Worm (Caenorhabditis elegans) whole organism, L1 larva: ENCODE results near the gene ccch-1.

ENCODE experiments used
- C16A3.4 ChIP-seq: fragments of 150-350 bp; optimal IDR thresholded peaks from 2 replicates; lab custom pipeline; 2014; ENCODE audit warnings: missing biosample characterization, missing genetic modification characterization
- aha-1 ChIP-seq: fragments of 150-350 bp; optimal IDR thresholded peaks from 2 replicates; lab custom pipeline; 2014; ENCODE audit warnings: missing biosample characterization, missing genetic modification characterization
- alr-1 ChIP-seq: fragments of 200-800 bp; sonication (Bioruptor generic); optimal IDR thresholded peaks from 2 replicates; lab custom pipeline; 2018; ENCODE audit warnings: borderline replicate concordance, mild to moderate bottlenecking, missing genetic modification characterization, missing compliant biosample characterization
- ama-1 ChIP-seq: fragments of 150-350 bp; optimal IDR thresholded peaks from 2 replicates; lab custom pipeline; 2014
- blmp-1 ChIP-seq: fragments of 150-350 bp; optimal IDR thresholded peaks from 2 replicates; lab custom pipeline; 2014; ENCODE audit warnings: missing biosample characterization, missing genetic modification characterization
- ceh-63 ChIP-seq: fragments of 200-800 bp; sonication (Bioruptor generic); optimal IDR thresholded peaks from 2 replicates; lab custom pipeline; 2018; ENCODE audit warnings: mild to moderate bottlenecking, missing genetic modification characterization, missing compliant biosample characterization
- ceh-82 ChIP-seq, 3 experiments: fragments of 150-350 bp in 1 of 3; sonication (generic microtip) in 2 of 3; optimal IDR thresholded peaks; 2 replicates each; lab custom pipeline; 2014 to 2017; ENCODE audit warnings: missing biosample characterization in 3 of 3, missing genetic modification characterization in 3 of 3
- ces-1 ChIP-seq: fragments of 150-350 bp; optimal IDR thresholded peaks from 2 replicates; lab custom pipeline; 2014; ENCODE audit warnings: missing biosample characterization, missing genetic modification reagents, missing genetic modification characterization
- dpl-1 ChIP-seq, 3 experiments: fragments of 150-350 bp in 2 of 3; sonication (generic microtip) in 1 of 3; optimal IDR thresholded peaks; 2 replicates each; lab custom pipeline; 2014 to 2017; ENCODE audit warnings: missing biosample characterization in 3 of 3, missing genetic modification characterization in 3 of 3, missing genetic modification reagents in 3 of 3
- efl-1 ChIP-seq, 4 experiments: fragments of 150-350 bp; optimal IDR thresholded peaks in 3 of 4; peaks in 1 of 4; 1 replicate in 1 of 4; 2 replicates in 3 of 4; lab custom pipeline; 2014; ENCODE audit warnings: missing biosample characterization in 2 of 4, missing genetic modification characterization in 2 of 4, missing genetic modification reagents in 2 of 4
- efl-3 ChIP-seq: fragments of 200-800 bp; sonication (Bioruptor generic); optimal IDR thresholded peaks from 2 replicates; lab custom pipeline; 2018; ENCODE audit warnings: mild to moderate bottlenecking, missing genetic modification characterization, missing compliant biosample characterization
- egl-27 ChIP-seq, 2 experiments: fragments of 150-350 bp in 1 of 2; sonication (generic microtip); optimal IDR thresholded peaks; 3 replicates each; lab custom pipeline; 2017 to 2018; ENCODE audit warnings: missing biosample characterization in 2 of 2, missing genetic modification characterization in 2 of 2, missing genetic modification reagents in 2 of 2
- elt-3 ChIP-seq, 6 experiments: fragments of 150-350 bp in 1 of 6; sonication (generic microtip); optimal IDR thresholded peaks; 2 replicates each; lab custom pipeline; 2017 to 2018; ENCODE audit warnings: missing biosample characterization in 6 of 6, missing genetic modification characterization in 6 of 6, inconsistent platforms in 1 of 6
- fkh-8 ChIP-seq: sonication (generic microtip); optimal IDR thresholded peaks from 2 replicates; lab custom pipeline; 2016; ENCODE audit warnings: mild to moderate bottlenecking, missing genetic modification characterization, missing compliant biosample characterization
- fos-1 ChIP-seq: fragments of 150-350 bp; optimal IDR thresholded peaks from 2 replicates; lab custom pipeline; 2014; ENCODE audit warnings: missing biosample characterization, missing genetic modification characterization
- grh-1 ChIP-seq: fragments of 200-800 bp; sonication (Bioruptor generic); IDR thresholded peaks from 2 replicates; pipeline ENCODE4 v1.3.6; 2022; ENCODE audit warnings: missing genetic modification reagents, missing genetic modification characterization, missing compliant biosample characterization
- hpl-2 ChIP-seq: fragments of 150-350 bp; optimal IDR thresholded peaks from 2 replicates; lab custom pipeline; 2014; ENCODE audit warnings: missing biosample characterization, missing genetic modification reagents, missing genetic modification characterization
- jun-1 ChIP-seq: fragments of 150-350 bp; optimal IDR thresholded peaks from 2 replicates; lab custom pipeline; 2014; ENCODE audit warnings: missing biosample characterization, missing genetic modification reagents, missing genetic modification characterization
- lin-14 ChIP-seq: fragments of 200-800 bp; sonication (Bioruptor generic); optimal IDR thresholded peaks from 2 replicates; lab custom pipeline; 2018; ENCODE audit warnings: mild to moderate bottlenecking, missing genetic modification characterization, moderate library complexity, missing compliant biosample characterization
- lin-15B ChIP-seq: fragments of 150-350 bp; sonication (generic microtip); optimal IDR thresholded peaks from 3 replicates; lab custom pipeline; 2014; ENCODE audit warnings: missing biosample characterization, missing genetic modification characterization
- lir-3 ChIP-seq: sonication (generic microtip); optimal IDR thresholded peaks from 2 replicates; lab custom pipeline; 2016; ENCODE audit warnings: mild to moderate bottlenecking, missing genetic modification characterization, moderate library complexity, missing compliant biosample characterization; ENCODE audit not compliant: poor library complexity
- mab-9 ChIP-seq: fragments of 200-800 bp; sonication (Bioruptor generic); IDR thresholded peaks from 2 replicates; pipeline ENCODE4 v1.3.6; 2022; ENCODE audit warnings: missing genetic modification reagents, missing genetic modification characterization, missing compliant biosample characterization
- mdl-1 ChIP-seq, 2 experiments: fragments of 150-350 bp; optimal IDR thresholded peaks; 2 replicates each; lab custom pipeline; 2014 to 2017; ENCODE audit warnings: missing biosample characterization in 2 of 2, missing genetic modification characterization in 2 of 2, inconsistent platforms in 1 of 2
- nhr-20 ChIP-seq: sonication (generic microtip); optimal IDR thresholded peaks from 2 replicates; lab custom pipeline; 2016; ENCODE audit warnings: mild to moderate bottlenecking, missing genetic modification characterization, missing compliant biosample characterization
- nhr-47 ChIP-seq: sonication (generic microtip); optimal IDR thresholded peaks from 2 replicates; lab custom pipeline; 2016; ENCODE audit warnings: mild to moderate bottlenecking, missing genetic modification characterization, moderate library complexity, missing compliant biosample characterization
- nhr-71 ChIP-seq: sonication (generic microtip); optimal IDR thresholded peaks from 2 replicates; lab custom pipeline; 2016; ENCODE audit warnings: mild to moderate bottlenecking, missing genetic modification characterization, moderate library complexity, missing compliant biosample characterization
- nhr-76 ChIP-seq: sonication (generic microtip); optimal IDR thresholded peaks from 2 replicates; lab custom pipeline; 2017; ENCODE audit warnings: missing biosample characterization, missing genetic modification characterization
- nhr-85 ChIP-seq: sonication (generic microtip); peaks from one replicate; lab custom pipeline; 2016; ENCODE audit warnings: missing genetic modification characterization, inconsistent platforms, missing compliant biosample characterization
- nhr-90 ChIP-seq: sonication (generic microtip); optimal IDR thresholded peaks from 2 replicates; lab custom pipeline; 2016; ENCODE audit warnings: mild to moderate bottlenecking, missing genetic modification characterization, missing compliant biosample characterization; ENCODE audit not compliant: poor library complexity
- swsn-7 ChIP-seq: sonication (generic microtip); optimal IDR thresholded peaks from 2 replicates; lab custom pipeline; 2016; ENCODE audit warnings: missing genetic modification characterization, missing compliant biosample characterization
- tlp-1 ChIP-seq: fragments of 150-350 bp; optimal IDR thresholded peaks from 2 replicates; lab custom pipeline; 2014; ENCODE audit warnings: missing biosample characterization, missing genetic modification characterization
- unc-62 ChIP-seq: fragments of 150-350 bp; optimal IDR thresholded peaks from 2 replicates; lab custom pipeline; 2014; ENCODE audit warnings: missing biosample characterization, missing genetic modification reagents, missing genetic modification characterization
- unc-86 ChIP-seq: sonication (generic microtip); optimal IDR thresholded peaks from 2 replicates; lab custom pipeline; 2016; ENCODE audit warnings: missing genetic modification characterization, missing compliant biosample characterization
- unc-98 ChIP-seq: fragments of 200-800 bp; sonication (Bioruptor generic); IDR thresholded peaks from 2 replicates; pipeline ENCODE4 v1.3.6; 2022; ENCODE audit warnings: missing genetic modification characterization, missing compliant biosample characterization
- vab-15 ChIP-seq: sonication (generic microtip); optimal IDR thresholded peaks from 2 replicates; lab custom pipeline; 2017; ENCODE audit warnings: missing genotype, mild to moderate bottlenecking, missing genetic modification characterization, missing compliant biosample characterization
- zip-4 ChIP-seq: fragments of 200-800 bp; sonication (Bioruptor generic); optimal IDR thresholded peaks from 2 replicates; lab custom pipeline; 2018; ENCODE audit warnings: mild to moderate bottlenecking, missing genetic modification characterization, moderate library complexity, missing compliant biosample characterization

The ccch-1 gene

DNA sequence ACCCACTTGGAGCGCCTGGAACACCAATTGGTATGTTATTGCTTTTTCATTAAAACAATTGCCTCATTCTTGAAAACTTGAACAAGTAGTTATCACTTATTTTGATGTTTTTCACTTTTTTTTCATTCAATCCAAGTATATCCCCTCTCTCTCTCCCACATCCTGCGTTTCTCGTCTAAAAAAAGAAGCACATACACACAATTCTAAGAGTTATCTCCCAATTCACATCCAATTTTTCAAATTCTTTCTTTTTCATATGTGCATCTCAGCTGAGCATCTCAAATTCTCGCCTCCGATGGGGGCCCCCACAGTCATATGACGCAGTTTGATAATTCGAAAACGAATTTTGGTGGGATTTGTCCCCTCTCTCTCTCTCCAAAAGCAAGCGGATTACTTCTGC is 9.0 kb downstream of the ccch-1 start:
- no peak for TF ChIP-seq unc-86
- no peak for TF ChIP-seq mab-9 (GFP tag; lab: Robert Waterston, UW)
- no peak for TF ChIP-seq egl-27 (tag; optimal IDR thresholded peaks at IDR 0.05; lab: Kevin White, UChicago)
- no peak for TF ChIP-seq efl-1 (optimal IDR thresholded peaks at IDR 0.05; lab: Kevin White, UChicago)
- peak in 1 of 2 experiments; percentile 83 for TF ChIP-seq efl-1 (GFP tag; optimal IDR thresholded peaks at IDR 0.05 in 1 of 2; lab: Kevin White, UChicago)
- TF ChIP-seq nhr-85 (tag; lab: Kevin White, UChicago), result peak; percentile 46
- TF ChIP-seq lin-14 (GFP tag; lab: Kevin White, UChicago), result peak; percentile 62
- no peak for TF ChIP-seq tlp-1 (tag; lab: Kevin White, UChicago)
- TF ChIP-seq nhr-47 (tag; lab: Kevin White, UChicago), result no peak
- no peak for TF ChIP-seq unc-62 (GFP tag; lab: Kevin White, UChicago)
- TF ChIP-seq ces-1, result no peak
- TF ChIP-seq lin-15B (tag; lab: Kevin White, UChicago), result no peak

DNA sequence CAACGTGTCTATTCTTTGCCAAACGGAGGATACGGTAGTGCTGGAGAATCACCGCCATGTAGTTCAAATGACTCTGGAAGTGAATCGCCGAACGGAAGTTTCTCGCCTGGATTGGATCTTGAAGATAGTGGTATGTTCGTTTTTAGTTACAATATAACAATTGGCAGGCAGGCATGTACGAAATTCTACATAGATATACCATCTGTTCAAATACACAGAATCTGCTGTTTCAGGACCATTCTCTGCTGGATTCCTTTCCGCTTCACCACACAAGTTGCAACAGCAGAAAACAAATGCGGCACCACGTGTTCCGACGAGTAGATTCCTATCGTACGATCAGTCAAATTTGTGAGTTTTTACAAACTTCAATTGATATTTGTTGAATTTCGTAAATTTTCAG is 11.9 kb downstream of the ccch-1 start:
- TF ChIP-seq ama-1 (no peak), efl-1 (optimal IDR thresholded peaks at IDR 0.05; lab: Kevin White, UChicago) (no peak), efl-1 (GFP tag; optimal IDR thresholded peaks at IDR 0.05 in 1 of 2; lab: Kevin White, UChicago) (peak in 1 of 2 experiments; percentile 21)

DNA sequence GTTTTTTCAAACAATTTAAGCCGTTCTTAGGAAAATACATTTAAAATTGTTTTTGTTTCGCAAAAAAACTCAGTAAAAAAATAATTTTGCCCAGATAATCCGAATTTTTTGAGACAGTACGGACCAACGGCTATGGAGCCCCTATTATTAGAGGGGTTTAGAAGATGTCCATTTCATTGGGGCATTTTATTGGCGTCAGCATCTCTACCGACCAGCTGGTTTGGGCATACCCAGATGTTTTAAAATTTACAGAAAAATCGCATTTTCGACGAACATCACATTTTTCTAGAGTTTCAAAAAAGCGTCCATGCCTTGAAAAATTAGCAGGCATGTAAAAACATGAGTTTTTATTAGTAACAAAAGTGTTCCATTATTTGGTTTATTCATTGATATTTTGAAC is 13.7 kb downstream of the ccch-1 start:
- TF ChIP-seq jun-1 (tag; lab: Kevin White, UChicago) (peak; percentile 7), vab-15 (peak; percentile 4), efl-1 (optimal IDR thresholded peaks at IDR 0.05; lab: Kevin White, UChicago) (peak in 1 of 2 experiments; percentile 3), efl-1 (GFP tag; optimal IDR thresholded peaks at IDR 0.05 in 1 of 2; lab: Kevin White, UChicago) (no peak), zip-4 (GFP tag; lab: Kevin White, UChicago) (no peak), unc-62 (GFP tag; lab: Kevin White, UChicago) (no peak)

DNA sequence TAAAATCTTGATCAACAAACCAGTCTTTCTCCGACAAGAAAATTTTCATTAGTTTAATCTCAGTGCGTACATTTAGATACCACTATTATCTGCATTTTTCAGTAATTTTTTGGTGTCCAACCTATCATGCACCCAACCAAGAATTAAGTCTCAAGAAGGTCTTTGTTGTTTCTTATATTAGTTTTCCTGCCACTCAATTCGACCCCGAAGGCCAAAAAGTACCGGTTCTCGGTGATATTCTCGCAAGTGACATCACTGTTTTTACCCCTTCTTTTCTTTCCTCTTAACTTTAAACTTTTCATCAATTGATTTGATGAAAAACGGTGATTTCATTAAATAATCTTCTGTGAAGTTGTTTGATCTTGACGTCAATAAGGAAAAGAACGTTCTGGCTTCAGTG is 15.9 kb downstream of the ccch-1 start, which contains the start of gene F38B7.2:
TSS of gene F38B7.2 (plus strand) at position 400 of the 400 bp plus-strand sequence.
- TF ChIP-seq blmp-1 (tag; lab: Kevin White, UChicago), result peak; percentile 44
- no peak for TF ChIP-seq fos-1 (tag; lab: Kevin White, UChicago)
- peak; percentile 11 for TF ChIP-seq nhr-20 (tag; lab: Kevin White, UChicago)
- no peak for TF ChIP-seq C16A3.4 (tag; lab: Kevin White, UChicago)
- TF ChIP-seq nhr-71, result peak; percentile 30
- peak; percentile 2 for TF ChIP-seq nhr-90
- peak; percentile 23 for TF ChIP-seq lin-14 (GFP tag; lab: Kevin White, UChicago)
- TF ChIP-seq nhr-76 (tag; lab: Kevin White, UChicago), result no peak
- no peak for TF ChIP-seq ceh-63
- no peak for TF ChIP-seq hpl-2 (GFP tag; lab: Kevin White, UChicago)
- TF ChIP-seq nhr-85 (tag; lab: Kevin White, UChicago), result peak; percentile 90
- TF ChIP-seq ceh-82 (tag; optimal IDR thresholded peaks at IDR 0.05; lab: Kevin White, UChicago), result no peak
- no peak for TF ChIP-seq efl-1 (optimal IDR thresholded peaks at IDR 0.05; lab: Kevin White, UChicago)
- peak in 1 of 2 experiments; percentile 89 for TF ChIP-seq efl-1 (GFP tag; optimal IDR thresholded peaks at IDR 0.05 in 1 of 2; lab: Kevin White, UChicago)
- peak in 4 of 6 experiments; percentile 25 to 48 (median 42) for TF ChIP-seq elt-3 (tag; optimal IDR thresholded peaks at IDR 0.05; lab: Kevin White, UChicago)
- no peak for TF ChIP-seq aha-1 (tag; lab: Kevin White, UChicago)
- TF ChIP-seq, all 84 proteins: peak for 8

DNA sequence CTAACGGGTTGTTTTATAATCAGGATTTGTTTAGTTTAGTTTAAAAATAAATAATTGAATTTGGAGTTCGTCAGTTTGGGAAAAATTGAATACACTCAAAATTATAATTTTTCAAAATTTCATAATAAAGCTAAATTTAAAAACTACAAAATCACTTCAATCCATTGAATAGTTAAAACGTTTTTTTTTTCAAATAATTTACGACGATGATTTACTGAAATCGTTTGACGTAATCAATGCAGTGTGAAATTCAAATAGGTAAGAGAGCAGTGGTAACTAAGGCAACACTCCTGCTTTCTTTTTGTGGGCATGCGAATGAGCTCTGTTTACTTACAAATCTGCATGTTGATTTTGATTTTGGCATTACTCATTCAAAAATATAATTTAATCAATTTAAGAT is 17.6 kb downstream of the ccch-1 start, which contains the start of gene F38B7.10:
TSS of gene F38B7.10 (plus strand) at position 301 of the 400 bp plus-strand sequence.
- TF ChIP-seq lir-3 (no peak), C16A3.4 (tag; lab: Kevin White, UChicago) (no peak), unc-98 (no peak), dpl-1 (GFP tag; optimal IDR thresholded peaks at IDR 0.05; lab: Kevin White, UChicago) (no peak), efl-3 (no peak), alr-1 (no peak), elt-3 (tag; optimal IDR thresholded peaks at IDR 0.05; lab: Kevin White, UChicago) (no peak), grh-1 (GFP tag; lab: Robert Waterston, UW) (no peak), mdl-1 (tag; optimal IDR thresholded peaks at IDR 0.05; lab: Kevin White, UChicago) (no peak), fkh-8 (tag; lab: Kevin White, UChicago) (peak; percentile 24), nhr-85 (tag; lab: Kevin White, UChicago) (peak; percentile 48), swsn-7 (tag; lab: Kevin White, UChicago) (no peak), lin-14 (GFP tag; lab: Kevin White, UChicago) (no peak)
